Worm (Caenorhabditis elegans): Measurements from ENCODE around the gene mcd-1.

mcd-1 gene

ce11 chrII:13839454-13839853, 48.9 kb upstream of the mcd-1 start:
- no peak for TF ChIP-seq gmeb-1 (tag; optimal IDR thresholded peaks at IDR 0.05)
- TF ChIP-seq snpc-4 (tag; optimal IDR thresholded peaks at IDR 0.05): no peak
- no peak for TF ChIP-seq alr-1 (tag; optimal IDR thresholded peaks at IDR 0.05)
- no peak for TF ChIP-seq nhr-25 (tag; optimal IDR thresholded peaks at IDR 0.05)
- no peak for TF ChIP-seq unc-55 (GFP tag; optimal IDR thresholded peaks at IDR 0.05)
- no peak for TF ChIP-seq C34F6.9 (tag; optimal IDR thresholded peaks at IDR 0.05)

DNA sequence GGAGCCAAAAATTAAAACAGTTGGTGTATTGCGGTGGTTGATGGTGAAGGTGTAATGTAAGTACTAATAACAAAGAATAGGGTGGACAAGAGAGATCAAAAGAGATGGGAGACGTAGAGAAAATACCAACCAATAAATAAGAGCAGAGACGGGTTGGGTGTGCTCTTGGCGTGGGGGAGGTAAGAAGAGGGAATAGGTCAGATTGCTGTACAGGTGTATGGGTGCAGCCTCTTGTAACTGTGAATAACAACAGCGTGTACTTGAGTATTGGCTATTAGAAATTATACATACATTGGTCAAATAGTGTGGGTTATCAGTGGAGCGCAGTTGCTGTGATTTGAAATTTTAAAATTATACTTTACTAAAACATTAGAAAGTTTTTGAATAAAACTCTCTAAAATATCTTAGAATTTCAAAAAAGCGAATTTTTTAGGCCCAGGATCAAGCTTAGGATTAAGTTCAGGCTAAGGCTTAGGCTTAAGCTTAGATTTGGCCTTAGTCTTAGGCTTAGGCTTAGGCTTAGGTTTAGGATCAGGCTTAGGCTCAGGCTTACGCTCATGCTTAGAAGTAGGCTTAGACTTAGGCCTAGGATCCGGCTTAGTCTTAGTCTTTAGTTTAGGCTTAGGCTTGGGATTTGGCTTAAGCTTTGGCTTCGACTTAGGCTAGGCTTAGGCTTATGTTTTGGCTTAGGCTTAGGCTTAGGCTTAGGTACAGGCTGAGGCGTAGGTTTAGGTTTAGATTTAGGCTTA, 47.1 kb upstream of the mcd-1 start, which contains the start of gene F08G2.7:
F08G2.7 (minus strand) TSS at position 51 of the 749 bp plus-strand sequence.
- TF ChIP-seq lin-13 (GFP tag; optimal IDR thresholded peaks at IDR 0.05): no peak
- no peak for TF ChIP-seq alr-1 (tag; optimal IDR thresholded peaks at IDR 0.05)
- TF ChIP-seq gmeb-1 (tag; optimal IDR thresholded peaks at IDR 0.05): no peak
- no peak for TF ChIP-seq unc-62 (GFP tag; optimal IDR thresholded peaks at IDR 0.05)
- no peak for TF ChIP-seq snpc-4 (tag; optimal IDR thresholded peaks at IDR 0.05)
- TF ChIP-seq elt-1 (tag; optimal IDR thresholded peaks at IDR 0.05): no peak
- TF ChIP-seq nhr-23 (tag; optimal IDR thresholded peaks at IDR 0.05): no peak
- no peak for TF ChIP-seq ceh-16 (tag; optimal IDR thresholded peaks at IDR 0.05)
- no peak for TF ChIP-seq ztf-11 (tag; optimal IDR thresholded peaks at IDR 0.05)
- no peak for TF ChIP-seq nhr-11 (tag; optimal IDR thresholded peaks at IDR 0.05)
- TF ChIP-seq elt-3 (tag; optimal IDR thresholded peaks at IDR 0.05): no peak
- no peak for TF ChIP-seq C34F6.9 (tag; optimal IDR thresholded peaks at IDR 0.05)
- TF ChIP-seq ZK546.5 (tag; optimal IDR thresholded peaks at IDR 0.05): no peak
- no peak for TF ChIP-seq blmp-1 (tag; optimal IDR thresholded peaks at IDR 0.05; ENCODE audit: insufficient read depth)
- TF ChIP-seq fos-1 (tag; optimal IDR thresholded peaks at IDR 0.05): no peak
- no peak for TF ChIP-seq sma-3 (GFP tag; optimal IDR thresholded peaks at IDR 0.05)
- no peak for TF ChIP-seq nhr-10 (tag; optimal IDR thresholded peaks at IDR 0.05)
- no peak for TF ChIP-seq lsy-2 (tag; optimal IDR thresholded peaks at IDR 0.05)

DNA sequence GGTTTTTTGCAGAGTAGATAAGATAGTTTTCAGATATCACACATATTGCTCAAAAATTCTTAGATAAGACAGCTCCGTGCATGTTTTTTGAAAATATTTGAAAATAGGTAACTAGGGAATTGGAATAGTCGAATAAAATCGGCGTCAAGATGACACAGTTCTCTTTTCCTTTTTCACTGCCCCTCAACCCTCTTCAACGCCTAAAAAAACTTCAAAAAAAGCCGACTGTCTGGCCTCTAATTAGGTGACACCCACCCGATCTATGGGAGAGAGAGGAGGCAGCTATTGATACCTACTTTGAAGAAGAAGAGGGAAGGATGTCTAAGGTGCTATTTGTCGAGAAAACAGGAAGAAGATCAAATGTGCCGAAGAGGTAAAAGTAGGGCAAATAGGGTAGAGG, 46.0 kb upstream of the mcd-1 start:
- TF ChIP-seq nhr-12 (tag; optimal IDR thresholded peaks at IDR 0.05): no peak

DNA sequence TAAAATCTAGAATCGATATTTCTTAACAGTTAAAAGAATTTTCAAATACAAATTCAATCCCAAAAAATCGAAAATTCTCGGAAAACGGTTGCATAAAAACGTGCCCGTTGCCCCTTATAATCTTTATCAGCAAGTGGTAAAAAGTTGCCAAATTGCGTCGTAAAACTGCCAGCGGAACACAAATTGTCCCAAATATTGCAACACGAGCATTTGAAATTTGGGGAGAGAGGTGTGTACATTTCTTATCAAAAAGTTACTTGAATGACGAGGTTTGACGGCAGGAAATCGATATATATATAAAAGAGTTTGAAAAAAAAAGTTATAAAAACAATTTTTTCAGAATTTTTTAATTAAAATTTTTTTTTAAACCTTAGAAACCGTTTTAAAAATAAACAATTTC, 42.3 kb upstream of the mcd-1 start:
- peak; percentile 77 for TF ChIP-seq fos-1 (tag; optimal IDR thresholded peaks at IDR 0.05)
- peak; percentile 43 for TF ChIP-seq crh-2 (tag; optimal IDR thresholded peaks at IDR 0.05)
- no peak for TF ChIP-seq nhr-237 (tag; optimal IDR thresholded peaks at IDR 0.05)

ce11 chrII:13847366-13847765, 41.0 kb upstream of the mcd-1 start:
- TF ChIP-seq nhr-23 (tag; optimal IDR thresholded peaks at IDR 0.05): no peak
- TF ChIP-seq lsy-2 (tag; optimal IDR thresholded peaks at IDR 0.05): peak in 1 of 2 experiments; percentile 15

DNA sequence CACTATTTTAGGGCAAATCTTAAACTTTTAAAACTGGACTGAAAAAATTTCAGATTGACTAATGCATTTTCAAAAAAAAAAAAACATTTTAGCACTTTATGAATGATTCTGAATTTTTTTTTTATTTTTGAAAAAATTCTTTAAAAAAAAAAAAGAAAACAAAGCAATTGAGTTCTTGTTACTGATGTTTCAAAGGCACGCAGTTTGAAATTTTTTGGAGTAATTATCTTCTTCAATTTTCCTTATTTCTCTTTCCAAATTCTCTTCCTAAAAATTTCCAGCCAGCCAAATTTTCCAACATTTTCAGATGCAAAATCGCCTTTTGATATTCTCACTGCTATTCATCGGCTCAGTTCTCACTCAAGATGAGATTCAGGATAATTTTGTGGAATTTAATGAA, 36.3 kb upstream of the mcd-1 start, which contains the start of gene F08G2.8:
F08G2.8 (plus strand) TSS at position 301 of the 400 bp plus-strand sequence.
- TF ChIP-seq nhr-10 (tag; optimal IDR thresholded peaks at IDR 0.05) (no peak), nhr-129 (tag; optimal IDR thresholded peaks at IDR 0.05) (no peak), lin-13 (GFP tag; optimal IDR thresholded peaks at IDR 0.05) (no peak), elt-1 (tag; optimal IDR thresholded peaks at IDR 0.05) (no peak), Y55F3AM.14 (GFP tag; optimal IDR thresholded peaks at IDR 0.05) (no peak)

DNA sequence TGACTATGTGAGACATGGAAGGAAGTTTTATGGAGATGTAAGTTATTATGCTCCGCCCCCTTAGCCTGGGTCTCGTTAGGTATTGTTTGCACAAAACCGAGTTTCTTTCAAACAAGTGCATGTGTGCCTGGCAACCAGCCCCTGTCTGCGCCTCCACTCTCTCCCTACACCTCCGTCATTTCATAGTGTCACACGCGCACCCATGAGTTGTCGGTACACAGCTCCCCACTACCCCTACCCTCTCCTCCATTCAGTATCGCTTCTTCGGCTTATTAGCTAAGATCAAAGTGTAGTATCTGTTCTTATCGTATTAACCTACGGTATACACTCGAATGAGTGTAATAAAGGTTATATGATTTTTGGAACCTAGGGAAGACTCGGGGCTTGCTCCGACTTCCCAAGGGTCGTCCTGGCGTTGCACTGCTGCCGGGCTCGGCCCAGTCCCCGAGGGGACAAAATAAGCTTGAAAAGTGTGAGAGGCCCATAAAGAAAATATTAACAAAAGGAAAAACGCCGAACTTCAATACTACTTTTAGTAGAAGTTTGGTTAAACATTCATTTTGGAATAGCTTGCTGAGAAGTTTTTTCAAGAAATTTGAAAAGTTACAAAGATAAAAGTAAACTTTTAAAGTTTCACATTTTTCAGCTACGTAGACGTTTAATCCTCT, 35.7 kb upstream of the mcd-1 start:
- TF ChIP-seq ama-1 (optimal IDR thresholded peaks at IDR 0.05) (peak; percentile 11), crh-2 (tag; optimal IDR thresholded peaks at IDR 0.05) (peak; percentile 53), lsy-2 (tag; optimal IDR thresholded peaks at IDR 0.05) (peak in 1 of 2 experiments; percentile 11), nhr-21 (tag; optimal IDR thresholded peaks at IDR 0.05) (peak; percentile 29), fos-1 (tag; optimal IDR thresholded peaks at IDR 0.05) (peak; percentile 3), sma-3 (GFP tag; optimal IDR thresholded peaks at IDR 0.05) (peak; percentile 52), snpc-4 (tag; optimal IDR thresholded peaks at IDR 0.05) (peak; percentile 88)

All from whole organism, L2 larva.